Fruit fly (Drosophila melanogaster) whole organism, embryonic: ENCODE results near the gene CG43095.

ENCODE experiments used
- ATbp ChIP-seq: fragments of 200-800 bp; sonication (Bioruptor generic); optimal IDR thresholded peaks from 2 replicates; lab custom pipeline; 2017; ENCODE audit warnings: missing biosample characterization, mild to moderate bottlenecking, missing genetic modification characterization, missing genetic modification reagents
- Atf6 ChIP-seq: fragments of 200-800 bp; sonication (Bioruptor generic); IDR thresholded peaks from 2 replicates; pipeline ENCODE4 v1.3.6; 2022; ENCODE audit warnings: missing biosample characterization, missing genetic modification characterization
- Bteb2 ChIP-seq: fragments of 200-800 bp; sonication (Bioruptor generic); optimal IDR thresholded peaks from 2 replicates; lab custom pipeline; 2016; ENCODE audit warnings: missing biosample characterization, missing genetic modification characterization
- CG10543 ChIP-seq: fragments of 200-800 bp; sonication (Bioruptor generic); optimal IDR thresholded peaks from 3 replicates; lab custom pipeline; 2017; ENCODE audit warnings: missing biosample characterization, mild to moderate bottlenecking, missing genetic modification characterization, moderate library complexity
- CG11085 ChIP-seq: fragments of 200-800 bp; sonication (Bioruptor generic); IDR thresholded peaks from 2 replicates; pipeline ENCODE4 v1.3.6; 2022; ENCODE audit warnings: missing biosample characterization, missing genetic modification characterization
- CG11696 ChIP-seq: fragments of 200-800 bp; sonication (Bioruptor generic); IDR thresholded peaks from 2 replicates; pipeline ENCODE4 v1.3.6; 2022; ENCODE audit warnings: missing biosample characterization, missing genetic modification characterization
- CG12299 ChIP-seq: fragments of 200-800 bp; sonication (Bioruptor generic); optimal IDR thresholded peaks from 2 replicates; lab custom pipeline; 2018; ENCODE audit warnings: missing biosample characterization, mild to moderate bottlenecking, missing genetic modification characterization
- CG15696 ChIP-seq: fragments of 200-800 bp; sonication (Bioruptor generic); optimal IDR thresholded peaks from 2 replicates; lab custom pipeline; 2019; ENCODE audit warnings: missing biosample characterization, mild to moderate bottlenecking, missing genetic modification characterization, moderate library complexity
- CG16815 ChIP-seq: fragments of 200-800 bp; sonication (Bioruptor generic); optimal IDR thresholded peaks from 3 replicates; lab custom pipeline; 2017; ENCODE audit warnings: missing biosample characterization, mild to moderate bottlenecking, missing genetic modification characterization
- CG18011 ChIP-seq: fragments of 200-800 bp; sonication (Bioruptor generic); optimal IDR thresholded peaks from 2 replicates; lab custom pipeline; 2017; ENCODE audit warnings: missing biosample characterization, missing genetic modification characterization, mild to moderate bottlenecking, moderate library complexity, missing genotype
- CG2120 ChIP-seq: fragments of 200-800 bp; sonication (Bioruptor generic); optimal IDR thresholded peaks from 3 replicates; lab custom pipeline; 2016; ENCODE audit warnings: missing biosample characterization, missing genetic modification characterization
- CG2202 ChIP-seq: fragments of 200-800 bp; sonication (Bioruptor generic); optimal IDR thresholded peaks from 2 replicates; lab custom pipeline; 2018; ENCODE audit warnings: missing biosample characterization, mild to moderate bottlenecking, missing genetic modification characterization
- CG2889 ChIP-seq: fragments of 200-800 bp; sonication (Bioruptor generic); IDR thresholded peaks from 3 replicates; pipeline ENCODE4 v1.3.6; 2022; ENCODE audit warnings: missing biosample characterization, missing genetic modification characterization
- CG30431 ChIP-seq: fragments of 200-800 bp; sonication (Bioruptor generic); optimal IDR thresholded peaks from 2 replicates; lab custom pipeline; 2017; ENCODE audit warnings: missing biosample characterization, missing genetic modification characterization
- CG32532 ChIP-seq: fragments of 200-800 bp; sonication (Bioruptor generic); IDR thresholded peaks from 2 replicates; pipeline ENCODE4 v1.3.6; 2022; ENCODE audit warnings: missing biosample characterization, missing genetic modification characterization
- CG42726 ChIP-seq: fragments of 200-800 bp; sonication (Bioruptor generic); IDR thresholded peaks from 2 replicates; pipeline ENCODE4 v1.3.6; 2022; ENCODE audit warnings: missing biosample characterization, missing genetic modification characterization; ENCODE audit not compliant: partially characterized antibody
- CkIIα-i1 ChIP-seq: fragments of 200-800 bp; sonication (Bioruptor generic); IDR thresholded peaks from 2 replicates; pipeline ENCODE4 v1.3.6; 2022; ENCODE audit warnings: missing biosample characterization, missing genetic modification characterization
- Dll ChIP-seq: fragments of 200-800 bp; sonication (Bioruptor generic); IDR thresholded peaks from 4 replicates; pipeline ENCODE4 v1.3.6; 2022; ENCODE audit warnings: missing biosample characterization, missing genetic modification characterization; ENCODE audit not compliant: partially characterized antibody
- Ets65A ChIP-seq: fragments of 200-800 bp; sonication (Bioruptor generic); peaks from one replicate; lab custom pipeline; 2016; ENCODE audit warnings: missing biosample characterization, missing genetic modification characterization
- Ets97D ChIP-seq: fragments of 200-800 bp; sonication (Bioruptor generic); optimal IDR thresholded peaks from 3 replicates; lab custom pipeline; 2016; ENCODE audit warnings: missing biosample characterization, missing genetic modification characterization
- GATAe ChIP-seq: fragments of 200-800 bp; sonication (Bioruptor generic); conservative IDR thresholded peaks from 2 replicates; pipeline ENCODE4 v1.3.6; 2022; ENCODE audit warnings: missing biosample characterization, missing genetic modification characterization
- HLH54F ChIP-seq: fragments of 200-800 bp; sonication (Bioruptor generic); optimal IDR thresholded peaks from 3 replicates; lab custom pipeline; 2016; ENCODE audit warnings: missing biosample characterization, missing genetic modification characterization
- HmgZ ChIP-seq: fragments of 200-800 bp; sonication (Bioruptor generic); optimal IDR thresholded peaks from 2 replicates; lab custom pipeline; 2018; ENCODE audit warnings: missing biosample characterization, mild to moderate bottlenecking, missing genetic modification characterization
- Hr51 ChIP-seq, 2 experiments: fragments of 200-800 bp; sonication (Bioruptor generic); optimal IDR thresholded peaks; 2 replicates in 1 of 2; 3 replicates in 1 of 2; lab custom pipeline; 2016 to 2018; ENCODE audit warnings: missing biosample characterization in 2 of 2, missing genetic modification characterization in 2 of 2, mild to moderate bottlenecking in 1 of 2, moderate library complexity in 1 of 2
- Med ChIP-seq: fragments of 200-800 bp; sonication (Bioruptor generic); peaks from one replicate; lab custom pipeline; 2016; ENCODE audit warnings: missing biosample characterization, missing genetic modification characterization, mild to moderate bottlenecking, inconsistent platforms, moderate library complexity
- Meics ChIP-seq: fragments of 200-800 bp; sonication (Bioruptor generic); optimal IDR thresholded peaks from 2 replicates; lab custom pipeline; 2017; ENCODE audit warnings: missing biosample characterization, mild to moderate bottlenecking, missing genetic modification characterization
- NfI ChIP-seq: fragments of 200-800 bp; sonication (Bioruptor generic); optimal IDR thresholded peaks from 3 replicates; lab custom pipeline; 2018; ENCODE audit warnings: missing biosample characterization, mild to moderate bottlenecking, missing genetic modification characterization, moderate library complexity
- Ptx1 ChIP-seq: fragments of 200-800 bp; sonication (Bioruptor generic); IDR thresholded peaks from 2 replicates; pipeline ENCODE4 v1.3.6; 2022; ENCODE audit warnings: missing biosample characterization, missing genetic modification characterization
- Sox102F ChIP-seq: fragments of 200-800 bp; sonication (Bioruptor generic); optimal IDR thresholded peaks from 2 replicates; lab custom pipeline; 2018; ENCODE audit warnings: missing biosample characterization, mild to moderate bottlenecking, missing genetic modification characterization, moderate library complexity
- Xbp1 ChIP-seq: fragments of 200-800 bp; sonication (Bioruptor generic); optimal IDR thresholded peaks from 3 replicates; lab custom pipeline; 2016; ENCODE audit warnings: missing biosample characterization, mild to moderate bottlenecking, missing genetic modification characterization
- ap ChIP-seq: fragments of 200-800 bp; sonication (Bioruptor generic); IDR thresholded peaks from 2 replicates; pipeline ENCODE4 v1.3.6; 2022; ENCODE audit warnings: missing biosample characterization, missing genetic modification characterization
- ash1 ChIP-seq: fragments of 200-800 bp; sonication (Bioruptor generic); optimal IDR thresholded peaks from 2 replicates; lab custom pipeline; 2018; ENCODE audit warnings: missing biosample characterization, mild to moderate bottlenecking, missing genetic modification characterization
- crp ChIP-seq, 2 experiments: fragments of 200-800 bp; sonication (Bioruptor generic); optimal IDR thresholded peaks; 2 replicates in 1 of 2; 3 replicates in 1 of 2; lab custom pipeline; 2017; ENCODE audit warnings: missing biosample characterization in 2 of 2, missing genetic modification characterization in 2 of 2, mild to moderate bottlenecking in 1 of 2, moderate library complexity in 1 of 2
- fd3F ChIP-seq: fragments of 200-800 bp; sonication (Bioruptor generic); optimal IDR thresholded peaks from 2 replicates; lab custom pipeline; 2018; ENCODE audit warnings: missing biosample characterization, mild to moderate bottlenecking, missing genetic modification characterization, moderate library complexity
- fu2 ChIP-seq: fragments of 200-800 bp; sonication (Bioruptor generic); optimal IDR thresholded peaks from 2 replicates; lab custom pipeline; 2016; ENCODE audit warnings: missing biosample characterization, missing genetic modification characterization
- gem ChIP-seq: fragments of 200-800 bp; sonication (Bioruptor generic); optimal IDR thresholded peaks from 2 replicates; lab custom pipeline; 2019; ENCODE audit warnings: missing biosample characterization, mild to moderate bottlenecking, missing genetic modification characterization, moderate library complexity
- grn ChIP-seq: fragments of 200-800 bp; sonication (Bioruptor generic); optimal IDR thresholded peaks from 3 replicates; lab custom pipeline; 2017; ENCODE audit warnings: missing biosample characterization, missing genetic modification characterization
- knrl ChIP-seq: fragments of 200-800 bp; sonication (Bioruptor generic); IDR thresholded peaks from 3 replicates; pipeline ENCODE4 v1.3.6; 2022; ENCODE audit warnings: missing biosample characterization, missing genetic modification characterization; ENCODE audit not compliant: partially characterized antibody
- lilli ChIP-seq: fragments of 200-800 bp; sonication (Bioruptor generic); optimal IDR thresholded peaks from 3 replicates; lab custom pipeline; 2016; ENCODE audit warnings: missing biosample characterization, missing genetic modification characterization
- maf-S ChIP-seq: fragments of 200-800 bp; sonication (Bioruptor generic); optimal IDR thresholded peaks from 2 replicates; lab custom pipeline; 2016; ENCODE audit warnings: missing biosample characterization, missing genetic modification characterization
- nerfin-1 ChIP-seq: fragments of 200-800 bp; sonication (Bioruptor generic); optimal IDR thresholded peaks from 3 replicates; lab custom pipeline; 2019; ENCODE audit warnings: missing biosample characterization, mild to moderate bottlenecking, missing genetic modification characterization, moderate library complexity
- nerfin-2 ChIP-seq: fragments of 200-800 bp; sonication (Bioruptor generic); IDR thresholded peaks from 2 replicates; pipeline ENCODE4 v1.3.6; 2022; ENCODE audit warnings: missing biosample characterization, missing genetic modification characterization; ENCODE audit not compliant: partially characterized antibody
- nom ChIP-seq: fragments of 200-800 bp; sonication (Bioruptor generic); optimal IDR thresholded peaks from 2 replicates; lab custom pipeline; 2017; ENCODE audit warnings: missing biosample characterization, missing genetic modification characterization, mild to moderate bottlenecking, moderate library complexity, missing genetic modification reagents
- odd ChIP-seq: fragments of 200-800 bp; sonication (Bioruptor generic); optimal IDR thresholded peaks from 2 replicates; lab custom pipeline; 2017; ENCODE audit warnings: missing biosample characterization, mild to moderate bottlenecking, missing genetic modification characterization
- p53 ChIP-seq: fragments of 200-800 bp; sonication (Bioruptor generic); optimal IDR thresholded peaks from 2 replicates; lab custom pipeline; 2016; ENCODE audit warnings: missing biosample characterization, missing genetic modification characterization
- pnt ChIP-seq: fragments of 200-800 bp; sonication (Bioruptor generic); optimal IDR thresholded peaks from 3 replicates; lab custom pipeline; 2016; ENCODE audit warnings: missing biosample characterization, missing genetic modification characterization
- pzg ChIP-seq: fragments of 200-800 bp; sonication (Bioruptor generic); optimal IDR thresholded peaks from 3 replicates; lab custom pipeline; 2018; ENCODE audit warnings: missing biosample characterization, mild to moderate bottlenecking, missing genetic modification characterization, moderate library complexity
- repo ChIP-seq: fragments of 200-800 bp; sonication (Bioruptor generic); optimal IDR thresholded peaks from 2 replicates; lab custom pipeline; 2016; ENCODE audit warnings: missing biosample characterization, missing genetic modification characterization
- run ChIP-seq: fragments of 200-800 bp; sonication (Bioruptor generic); optimal IDR thresholded peaks from 3 replicates; lab custom pipeline; 2018; ENCODE audit warnings: missing biosample characterization, mild to moderate bottlenecking, missing genetic modification characterization
- tgo ChIP-seq: fragments of 200-800 bp; sonication (Bioruptor generic); IDR thresholded peaks from 3 replicates; pipeline ENCODE4 v1.3.6; 2022; ENCODE audit warnings: missing biosample characterization, missing genetic modification characterization
- usp ChIP-seq: fragments of >200 bp; optimal IDR thresholded peaks from 2 replicates; lab custom pipeline; 2017; ENCODE audit warnings: missing biosample characterization, missing genetic modification characterization
- wor ChIP-seq: fragments of 200-800 bp; sonication (Bioruptor generic); IDR thresholded peaks from 2 replicates; pipeline ENCODE4 v1.3.6; 2022; ENCODE audit warnings: missing biosample characterization, missing genetic modification characterization

CG43095 gene

DNA sequence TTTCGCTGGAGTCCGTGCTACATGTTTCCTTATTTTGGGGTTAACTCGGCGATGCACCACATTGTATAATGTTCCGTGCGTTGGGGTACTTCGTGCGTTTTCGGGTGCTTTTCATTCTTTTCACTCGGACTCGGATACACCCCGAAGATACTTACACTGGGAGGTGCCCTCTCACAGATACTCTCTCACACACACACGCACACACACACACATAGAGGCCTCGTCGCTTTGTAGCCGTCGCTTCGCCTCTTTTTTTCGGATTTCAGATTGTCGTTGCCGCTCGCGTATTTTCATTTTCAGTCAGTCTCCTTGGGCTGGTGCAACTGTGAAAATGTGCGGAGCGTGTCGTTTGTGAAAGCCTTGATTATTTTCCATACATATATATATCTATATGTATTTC lies 9.8 kb upstream of the CG43095 start (continued):
- TF ChIP-seq Ptx1 (no peak), Med (no peak), crp (GFP tag; optimal IDR thresholded peaks at IDR 0.05; lab: Kevin White, UChicago) (no peak), gem (tag; lab: Kevin White, UChicago) (no peak), ash1 (GFP tag; lab: Kevin White, UChicago) (no peak), run (tag; lab: Kevin White, UChicago) (no peak), HmgZ (tag; lab: Kevin White, UChicago) (no peak), usp (GFP tag; lab: Kevin White, UChicago) (no peak), CG11696 (no peak), wor (no peak), Xbp1 (GFP tag; lab: Kevin White, UChicago) (no peak), CkIIα-i1 (GFP tag; lab: Robert Waterston, UW) (no peak), fd3F (GFP tag; lab: Kevin White, UChicago) (no peak), grn (GFP tag; lab: Kevin White, UChicago) (no peak), Sox102F (no peak), NfI (GFP tag; lab: Kevin White, UChicago) (peak; percentile 29), nom (GFP tag; lab: Kevin White, UChicago) (peak; percentile 49), CG18011 (no peak), ATbp (GFP tag; lab: Kevin White, UChicago) (no peak), Hr51 (GFP tag; optimal IDR thresholded peaks at IDR 0.05; lab: Kevin White, UChicago) (no peak), lilli (GFP tag; lab: Kevin White, UChicago) (no peak), Atf6 (GFP tag; lab: Robert Waterston, UW) (peak; percentile 68; the same call in 1 of the 2 replicates), repo (no peak), CG2889 (GFP tag; lab: Robert Waterston, UW) (no peak), CG2120 (GFP tag; lab: Kevin White, UChicago) (no peak), ap (GFP tag; lab: Robert Waterston, UW) (no peak), Meics (GFP tag; lab: Kevin White, UChicago) (no peak), Bteb2 (GFP tag; lab: Kevin White, UChicago) (no peak), nerfin-1 (tag; lab: Kevin White, UChicago) (no peak), Ets97D (GFP tag; lab: Kevin White, UChicago) (no peak), CG16815 (GFP tag; lab: Kevin White, UChicago) (no peak), CG42726 (GFP tag; lab: Robert Waterston, UW) (no peak), CG2202 (tag; lab: Kevin White, UChicago) (no peak), maf-S (GFP tag; lab: Kevin White, UChicago) (no peak), p53 (GFP tag; lab: Kevin White, UChicago) (no peak), CG15696 (tag; lab: Kevin White, UChicago) (no peak), knrl (GFP tag; lab: Robert Waterston, UW) (no peak), CG11085 (GFP tag; lab: Robert Waterston, UW) (no peak), HLH54F (GFP tag; lab: Kevin White, UChicago) (no peak), odd (peak; percentile 14), GATAe (GFP tag; lab: Robert Waterston, UW) (no peak), tgo (no peak), fu2 (GFP tag; lab: Kevin White, UChicago) (no peak), CG32532 (GFP tag; lab: Robert Waterston, UW) (peak; percentile 63), pnt (no peak), pzg (GFP tag; lab: Kevin White, UChicago) (no peak), Ets65A (GFP tag; lab: Kevin White, UChicago) (no peak), Dll (GFP tag; lab: Robert Waterston, UW) (no peak), CG10543 (peak; percentile 45), CG12299 (tag; lab: Kevin White, UChicago) (no peak), nerfin-2 (GFP tag; lab: Robert Waterston, UW) (no peak), CG30431 (GFP tag; lab: Kevin White, UChicago) (no peak)
